Fruit fly (Drosophila melanogaster) whole organism, embryonic: Measurements from ENCODE around the gene slow.

Experiments used
- Bgb ChIP-seq: fragments of 200-800 bp; sonication (Bioruptor generic); IDR thresholded peaks from 2 replicates; pipeline ENCODE4 v1.3.6; 2022; ENCODE audit warnings: missing biosample characterization, missing genetic modification characterization; ENCODE audit not compliant: partially characterized antibody
- CG11085 ChIP-seq: fragments of 200-800 bp; sonication (Bioruptor generic); IDR thresholded peaks from 2 replicates; pipeline ENCODE4 v1.3.6; 2022; ENCODE audit warnings: missing biosample characterization, missing genetic modification characterization
- CG13287 ChIP-seq: fragments of 200-800 bp; sonication (Bioruptor generic); IDR thresholded peaks from 2 replicates; pipeline ENCODE4 v1.3.6; 2022; ENCODE audit warnings: missing biosample characterization, missing genetic modification characterization; ENCODE audit not compliant: partially characterized antibody
- CG16863 ChIP-seq: fragments of 200-800 bp; sonication (Bioruptor generic); optimal IDR thresholded peaks from 3 replicates; lab custom pipeline; 2016; ENCODE audit warnings: missing biosample characterization, missing genetic modification characterization
- CG30403 ChIP-seq: fragments of 200-800 bp; sonication (Bioruptor generic); optimal IDR thresholded peaks from 3 replicates; lab custom pipeline; 2016; ENCODE audit warnings: missing biosample characterization, missing genetic modification characterization
- CG32767 ChIP-seq: fragments of 200-800 bp; sonication (Bioruptor generic); IDR thresholded peaks from 2 replicates; pipeline ENCODE4 v1.3.6; 2022; ENCODE audit warnings: missing biosample characterization, missing genetic modification characterization
- CG3726 ChIP-seq: fragments of 200-800 bp; sonication (Bioruptor generic); IDR thresholded peaks from 3 replicates; pipeline ENCODE4, ENCODE4 v1.3.6; 2022; ENCODE audit warnings: missing biosample characterization, missing genetic modification characterization
- CG42726 ChIP-seq: fragments of 200-800 bp; sonication (Bioruptor generic); IDR thresholded peaks from 2 replicates; pipeline ENCODE4 v1.3.6; 2022; ENCODE audit warnings: missing biosample characterization, missing genetic modification characterization; ENCODE audit not compliant: partially characterized antibody
- CG6791 ChIP-seq: fragments of 200-800 bp; sonication (Bioruptor generic); IDR thresholded peaks from 3 replicates; pipeline ENCODE4 v1.3.6; 2022; ENCODE audit warnings: missing biosample characterization, missing genetic modification characterization; ENCODE audit not compliant: partially characterized antibody
- CG8281 ChIP-seq: fragments of 200-800 bp; sonication (Bioruptor generic); optimal IDR thresholded peaks from 2 replicates; lab custom pipeline; 2018; ENCODE audit warnings: missing biosample characterization, mild to moderate bottlenecking, missing genetic modification characterization, moderate library complexity
- CG8765 ChIP-seq: fragments of 200-800 bp; sonication (Bioruptor generic); IDR thresholded peaks from 2 replicates; pipeline ENCODE4 v1.3.6; 2022; ENCODE audit warnings: missing biosample characterization, missing genetic modification characterization
- CG9876 ChIP-seq: fragments of 200-800 bp; sonication (Bioruptor generic); optimal IDR thresholded peaks from 2 replicates; lab custom pipeline; 2016; ENCODE audit warnings: missing biosample characterization, missing genetic modification characterization
- CTCF ChIP-seq: fragments of 200-800 bp; sonication (Bioruptor generic); optimal IDR thresholded peaks from 2 replicates; lab custom pipeline; 2017; ENCODE audit warnings: missing biosample characterization, mild to moderate bottlenecking, missing genetic modification characterization, moderate library complexity
- Dek ChIP-seq: fragments of 200-800 bp; sonication (Bioruptor generic); optimal IDR thresholded peaks from 3 replicates; lab custom pipeline; 2019; ENCODE audit warnings: missing biosample characterization, mild to moderate bottlenecking, missing genetic modification characterization, moderate library complexity
- Dp ChIP-seq: fragments of 200-800 bp; sonication (Bioruptor generic); optimal IDR thresholded peaks from 2 replicates; lab custom pipeline; 2018; ENCODE audit warnings: missing biosample characterization, mild to moderate bottlenecking, missing genetic modification characterization, moderate library complexity
- E2f2 ChIP-seq: fragments of 200-800 bp; sonication (Bioruptor generic); IDR thresholded peaks from 2 replicates; pipeline ENCODE4 v1.3.6; 2022; ENCODE audit warnings: missing biosample characterization, missing genetic modification characterization
- Ets65A ChIP-seq: fragments of 200-800 bp; sonication (Bioruptor generic); peaks from one replicate; lab custom pipeline; 2016; ENCODE audit warnings: missing biosample characterization, missing genetic modification characterization
- HLH4C ChIP-seq: fragments of 200-800 bp; sonication (Bioruptor generic); IDR thresholded peaks from 3 replicates; pipeline ENCODE4 v1.3.6; 2022; ENCODE audit warnings: missing biosample characterization, missing genetic modification characterization; ENCODE audit not compliant: partially characterized antibody
- HLHmδ ChIP-seq: fragments of 200-800 bp; sonication (Bioruptor generic); optimal IDR thresholded peaks from 2 replicates; lab custom pipeline; 2018; ENCODE audit warnings: missing biosample characterization, mild to moderate bottlenecking, missing genetic modification characterization, moderate library complexity
- Med ChIP-seq: fragments of 200-800 bp; sonication (Bioruptor generic); peaks from one replicate; lab custom pipeline; 2016; ENCODE audit warnings: missing biosample characterization, missing genetic modification characterization, mild to moderate bottlenecking, inconsistent platforms, moderate library complexity
- Pdp1 ChIP-seq, 2 experiments: fragments of 200-800 bp; sonication (Bioruptor generic); optimal IDR thresholded peaks; 3 replicates each; lab custom pipeline; 2016; ENCODE audit warnings: missing biosample characterization in 2 of 2, missing genetic modification characterization in 2 of 2, mild to moderate bottlenecking in 1 of 2, moderate library complexity in 1 of 2
- Rx ChIP-seq: fragments of 200-800 bp; sonication (Bioruptor generic); IDR thresholded peaks from 2 replicates; pipeline ENCODE4 v1.3.6; 2022; ENCODE audit warnings: missing biosample characterization, missing genetic modification characterization
- Sin3A ChIP-seq: fragments of >200 bp; optimal IDR thresholded peaks from 2 replicates; lab custom pipeline; 2018
- Sry-δ ChIP-seq: fragments of 200-800 bp; sonication (Bioruptor generic); optimal IDR thresholded peaks from 2 replicates; lab custom pipeline; 2016; ENCODE audit warnings: missing biosample characterization, missing genetic modification characterization
- Usf ChIP-seq: fragments of 200-800 bp; sonication (Bioruptor generic); optimal IDR thresholded peaks from 2 replicates; lab custom pipeline; 2017; ENCODE audit warnings: missing genotype, missing biosample characterization, missing genetic modification characterization
- ap ChIP-seq: fragments of 200-800 bp; sonication (Bioruptor generic); IDR thresholded peaks from 2 replicates; pipeline ENCODE4 v1.3.6; 2022; ENCODE audit warnings: missing biosample characterization, missing genetic modification characterization
- bbx ChIP-seq: fragments of 200-800 bp; sonication (Bioruptor generic); IDR thresholded peaks from 2 replicates; pipeline ENCODE4 v1.3.6; 2022; ENCODE audit warnings: missing biosample characterization, missing genetic modification characterization; ENCODE audit not compliant: partially characterized antibody
- cwo ChIP-seq: fragments of 200-800 bp; sonication (Bioruptor generic); optimal IDR thresholded peaks from 3 replicates; lab custom pipeline; 2017; ENCODE audit warnings: missing biosample characterization, missing genetic modification characterization, mild to moderate bottlenecking, moderate library complexity, missing genetic modification reagents
- dan ChIP-seq: fragments of 200-800 bp; sonication (Bioruptor generic); IDR thresholded peaks from 2 replicates; pipeline ENCODE4 v1.3.6; 2022; ENCODE audit warnings: missing biosample characterization, missing genetic modification characterization
- ems ChIP-seq: fragments of 200-800 bp; sonication (Bioruptor generic); optimal IDR thresholded peaks from 3 replicates; lab custom pipeline; 2016; ENCODE audit warnings: missing biosample characterization, missing genetic modification characterization
- grn ChIP-seq: fragments of 200-800 bp; sonication (Bioruptor generic); optimal IDR thresholded peaks from 3 replicates; lab custom pipeline; 2017; ENCODE audit warnings: missing biosample characterization, missing genetic modification characterization
- run ChIP-seq: fragments of 200-800 bp; sonication (Bioruptor generic); optimal IDR thresholded peaks from 3 replicates; lab custom pipeline; 2018; ENCODE audit warnings: missing biosample characterization, mild to moderate bottlenecking, missing genetic modification characterization
- sens ChIP-seq: fragments of 200-800 bp; sonication (Bioruptor generic); peaks from one replicate; lab custom pipeline; 2016; ENCODE audit warnings: missing biosample characterization, missing genetic modification characterization
- slbo ChIP-seq: fragments of 200-800 bp; sonication (Bioruptor generic); IDR thresholded peaks from 2 replicates; pipeline ENCODE4 v1.3.6; 2022; ENCODE audit warnings: missing biosample characterization, missing genetic modification characterization
- so ChIP-seq: fragments of 200-800 bp; sonication (Bioruptor generic); IDR thresholded peaks from 3 replicates; pipeline ENCODE4 v1.3.6; 2022; ENCODE audit warnings: missing biosample characterization, missing genetic modification characterization
- sr ChIP-seq: fragments of 200-800 bp; sonication (Bioruptor generic); IDR thresholded peaks from 3 replicates; pipeline ENCODE4 v1.3.6; 2022; ENCODE audit warnings: missing biosample characterization, missing genetic modification characterization
- vvl ChIP-seq: fragments of 200-800 bp; sonication (Bioruptor generic); IDR thresholded peaks from 2 replicates; pipeline ENCODE4 v1.3.6; 2022; ENCODE audit warnings: missing biosample characterization, missing genetic modification characterization
- zen ChIP-seq: fragments of 200-800 bp; sonication (Bioruptor generic); optimal IDR thresholded peaks from 3 replicates; lab custom pipeline; 2018; ENCODE audit warnings: missing biosample characterization, mild to moderate bottlenecking, missing genetic modification characterization, moderate library complexity

The slow gene

dm6 chr3L:4417543-4417942, 33.3 kb downstream of the slow start:
- TF ChIP-seq CG30403 (GFP tag; lab: Kevin White, UChicago) (no peak), sr (GFP tag; lab: Robert Waterston, UW) (peak; percentile 48; the same call in 1 of the 3 replicates), zen (no peak), CG16863 (GFP tag; lab: Kevin White, UChicago) (no peak), CG11085 (no peak), Sin3A (lab: Kevin White, UChicago) (no peak), dan (GFP tag; lab: Robert Waterston, UW) (no peak), ems (no peak), Pdp1 (GFP tag; optimal IDR thresholded peaks at IDR 0.05; lab: Kevin White, UChicago) (peak in 1 of 2 experiments; percentile 62), Med (GFP tag; lab: Kevin White, UChicago) (no peak), Dek (no peak), Usf (GFP tag; lab: Kevin White, UChicago) (no peak), vvl (no peak), Ets65A (GFP tag; lab: Kevin White, UChicago) (peak; percentile 86), HLH4C (no peak), bbx (GFP tag; lab: Robert Waterston, UW) (no peak), HLHmδ (GFP tag; lab: Kevin White, UChicago) (no peak)

dm6 chr3L:4421362-4421761, 37.1 kb downstream of the slow start, which contains the start of gene CG15020:
TSS of gene CG15020 (plus strand) at chr3L:4421662.
- TF ChIP-seq CG3726 (GFP tag; lab: Robert Waterston, UW) = 0 out of 3 replicates have a peak, but pooled peaks have one; percentile 12
- TF ChIP-seq CG32767 = no peak
- TF ChIP-seq cwo = no peak
- TF ChIP-seq grn = no peak
- TF ChIP-seq Pdp1 (GFP tag; optimal IDR thresholded peaks at IDR 0.05; lab: Kevin White, UChicago) = peak in 1 of 2 experiments; percentile 12
- TF ChIP-seq so (GFP tag; lab: Robert Waterston, UW) = no peak
- TF ChIP-seq ap (GFP tag; lab: Robert Waterston, UW) = no peak
- TF ChIP-seq Rx (GFP tag; lab: Robert Waterston, UW) = no peak
- no peak for TF ChIP-seq CG9876 (GFP tag; lab: Kevin White, UChicago)

- TF ChIP-seq run (tag; lab: Kevin White, UChicago) = no peak
- TF ChIP-seq CG8765 (GFP tag; lab: Robert Waterston, UW) = no peak
- peak; percentile 54 for TF ChIP-seq Bgb (GFP tag; lab: Robert Waterston, UW)
- peak; percentile 48 for TF ChIP-seq E2f2 (GFP tag; lab: Robert Waterston, UW)
- TF ChIP-seq CTCF (GFP tag; lab: Kevin White, UChicago) = peak; percentile 55
- peak; percentile 28; the same call in 1 of the 3 replicates for TF ChIP-seq CG6791
- no peak for TF ChIP-seq Sry-δ (GFP tag; lab: Kevin White, UChicago)
- TF ChIP-seq Dp (GFP tag; lab: Kevin White, UChicago) = peak; percentile 42
- 0 out of 2 replicates have a peak, but pooled peaks have one; percentile 2 for TF ChIP-seq slbo (GFP tag; lab: Robert Waterston, UW)
- TF ChIP-seq Med (GFP tag; lab: Kevin White, UChicago) = peak; percentile 54
- TF ChIP-seq sens (GFP tag; lab: Kevin White, UChicago) = peak; percentile 59
- no peak for TF ChIP-seq CG42726 (GFP tag; lab: Robert Waterston, UW)
- TF ChIP-seq CG8281 = peak; percentile 8
- TF ChIP-seq CG13287 (GFP tag; lab: Robert Waterston, UW) = peak; percentile 20; the same call in 1 of the 2 replicates
Measured at dm6 chr3L:4426581-4426980, 42.3 kb downstream of the slow start.
